Fruit fly (Drosophila melanogaster) whole organism, embryonic: Measurements from ENCODE around the gene CG43401.

Experiments
- Asciz ChIP-seq: fragments of 200-800 bp; sonication (Bioruptor generic); optimal IDR thresholded peaks from 2 replicates; lab custom pipeline; 2017; ENCODE audit warnings: missing biosample characterization, mild to moderate bottlenecking, missing genetic modification characterization, missing genetic modification reagents
- B-H1 ChIP-seq: fragments of 200-800 bp; sonication (Bioruptor generic); IDR thresholded peaks from 3 replicates; pipeline ENCODE4 v1.3.6; 2022; ENCODE audit warnings: missing biosample characterization, missing genetic modification characterization
- CG10654 ChIP-seq: fragments of 200-800 bp; sonication (Bioruptor generic); optimal IDR thresholded peaks from 2 replicates; lab custom pipeline; 2016; ENCODE audit warnings: missing biosample characterization, missing genetic modification characterization
- CG12104 ChIP-seq: fragments of 200-800 bp; sonication (Bioruptor generic); optimal IDR thresholded peaks from 3 replicates; lab custom pipeline; 2016; ENCODE audit warnings: missing biosample characterization, missing genetic modification characterization
- CG12236 ChIP-seq: fragments of 200-800 bp; sonication (Bioruptor generic); optimal IDR thresholded peaks from 2 replicates; lab custom pipeline; 2016; ENCODE audit warnings: missing biosample characterization, missing genetic modification characterization
- CG1529 ChIP-seq: fragments of 200-800 bp; sonication (Bioruptor generic); optimal IDR thresholded peaks from 3 replicates; lab custom pipeline; 2018; ENCODE audit warnings: missing biosample characterization, missing genetic modification characterization
- CG15514 ChIP-seq: fragments of 200-800 bp; sonication (Bioruptor generic); optimal IDR thresholded peaks from 3 replicates; lab custom pipeline; 2017; ENCODE audit warnings: missing biosample characterization, missing genetic modification characterization, mild to moderate bottlenecking, moderate library complexity, missing genetic modification reagents
- CG15601 ChIP-seq: fragments of 200-800 bp; sonication (Bioruptor generic); optimal IDR thresholded peaks from 3 replicates; lab custom pipeline; 2019; ENCODE audit warnings: missing biosample characterization, mild to moderate bottlenecking, missing genetic modification characterization, moderate library complexity
- CG15696 ChIP-seq: fragments of 200-800 bp; sonication (Bioruptor generic); optimal IDR thresholded peaks from 2 replicates; lab custom pipeline; 2019; ENCODE audit warnings: missing biosample characterization, mild to moderate bottlenecking, missing genetic modification characterization, moderate library complexity
- CG17359 ChIP-seq: fragments of 200-800 bp; sonication (Bioruptor generic); optimal IDR thresholded peaks from 3 replicates; lab custom pipeline; 2018; ENCODE audit warnings: missing biosample characterization, mild to moderate bottlenecking, missing genetic modification characterization, moderate library complexity
- CG17802 ChIP-seq: fragments of 200-800 bp; sonication (Bioruptor generic); optimal IDR thresholded peaks from 2 replicates; lab custom pipeline; 2018; ENCODE audit warnings: missing biosample characterization, mild to moderate bottlenecking, missing genetic modification characterization, moderate library complexity
- CG2889 ChIP-seq: fragments of 200-800 bp; sonication (Bioruptor generic); IDR thresholded peaks from 3 replicates; pipeline ENCODE4 v1.3.6; 2022; ENCODE audit warnings: missing biosample characterization, missing genetic modification characterization
- CG3407 ChIP-seq: fragments of 200-800 bp; sonication (Bioruptor generic); optimal IDR thresholded peaks from 2 replicates; lab custom pipeline; 2018; ENCODE audit warnings: missing biosample characterization, mild to moderate bottlenecking, missing genetic modification characterization
- CG3995 ChIP-seq: fragments of 200-800 bp; sonication (Bioruptor generic); optimal IDR thresholded peaks from 3 replicates; lab custom pipeline; 2016; ENCODE audit warnings: missing biosample characterization, missing genetic modification characterization
- CG9727 ChIP-seq: fragments of 200-800 bp; sonication (Bioruptor generic); optimal IDR thresholded peaks from 3 replicates; lab custom pipeline; 2017; ENCODE audit warnings: missing biosample characterization, mild to moderate bottlenecking, missing genetic modification characterization
- Dfd ChIP-seq, 2 experiments: fragments of >200 bp; optimal IDR thresholded peaks; 2 replicates each; lab custom pipeline; 2017; ENCODE audit warnings: missing biosample characterization in 2 of 2, missing genetic modification characterization in 2 of 2
- HLHmδ ChIP-seq: fragments of 200-800 bp; sonication (Bioruptor generic); optimal IDR thresholded peaks from 2 replicates; lab custom pipeline; 2018; ENCODE audit warnings: missing biosample characterization, mild to moderate bottlenecking, missing genetic modification characterization, moderate library complexity
- HmgZ ChIP-seq: fragments of 200-800 bp; sonication (Bioruptor generic); optimal IDR thresholded peaks from 2 replicates; lab custom pipeline; 2018; ENCODE audit warnings: missing biosample characterization, mild to moderate bottlenecking, missing genetic modification characterization
- Lhr ChIP-seq: fragments of 200-800 bp; sonication (Bioruptor generic); optimal IDR thresholded peaks from 3 replicates; lab custom pipeline; 2017; ENCODE audit warnings: mild to moderate bottlenecking, missing biosample characterization, missing genetic modification reagents, missing genetic modification characterization
- Lim3 ChIP-seq: fragments of 200-800 bp; sonication (Bioruptor generic); IDR thresholded peaks from 2 replicates; pipeline ENCODE4 v1.3.6; 2022; ENCODE audit warnings: missing biosample characterization, missing genetic modification characterization
- NC2β ChIP-seq: fragments of 200-800 bp; sonication (Bioruptor generic); optimal IDR thresholded peaks from 2 replicates; lab custom pipeline; 2016; ENCODE audit warnings: missing biosample characterization, missing genetic modification characterization
- NK7.1 ChIP-seq: fragments of 200-800 bp; sonication (Bioruptor generic); optimal IDR thresholded peaks from 3 replicates; lab custom pipeline; 2016; ENCODE audit warnings: missing biosample characterization, missing genetic modification characterization
- NfI ChIP-seq: fragments of 200-800 bp; sonication (Bioruptor generic); optimal IDR thresholded peaks from 3 replicates; lab custom pipeline; 2018; ENCODE audit warnings: missing biosample characterization, mild to moderate bottlenecking, missing genetic modification characterization, moderate library complexity
- Oaz ChIP-seq: fragments of 200-800 bp; sonication (Bioruptor generic); IDR thresholded peaks from 2 replicates; pipeline ENCODE4 v1.3.6; 2022; ENCODE audit warnings: missing biosample characterization, missing genetic modification characterization
- Sox102F ChIP-seq: fragments of 200-800 bp; sonication (Bioruptor generic); optimal IDR thresholded peaks from 2 replicates; lab custom pipeline; 2018; ENCODE audit warnings: missing biosample characterization, mild to moderate bottlenecking, missing genetic modification characterization, moderate library complexity
- Ssrp ChIP-seq: fragments of 200-800 bp; sonication (Bioruptor generic); optimal IDR thresholded peaks from 2 replicates; lab custom pipeline; 2018; ENCODE audit warnings: missing biosample characterization, mild to moderate bottlenecking, missing genetic modification characterization, moderate library complexity
- Taf1 ChIP-seq: fragments of 200-800 bp; sonication (Bioruptor generic); IDR thresholded peaks from 2 replicates; pipeline ENCODE4 v1.3.6; 2022; ENCODE audit warnings: missing biosample characterization, missing genetic modification characterization
- amos ChIP-seq: fragments of 200-800 bp; sonication (Bioruptor generic); IDR thresholded peaks from 2 replicates; pipeline ENCODE4 v1.3.6; 2022; ENCODE audit warnings: missing biosample characterization, missing genetic modification characterization; ENCODE audit not compliant: partially characterized antibody
- bab2 ChIP-seq: fragments of 200-800 bp; sonication (Bioruptor generic); optimal IDR thresholded peaks from 2 replicates; lab custom pipeline; 2016; ENCODE audit warnings: missing biosample characterization, missing genetic modification characterization
- cad ChIP-seq: fragments of >200 bp; optimal IDR thresholded peaks from 2 replicates; lab custom pipeline; 2017; ENCODE audit warnings: missing biosample characterization, missing genetic modification characterization
- emc ChIP-seq: fragments of 200-800 bp; sonication (Bioruptor generic); optimal IDR thresholded peaks from 2 replicates; lab custom pipeline; 2016; ENCODE audit warnings: missing biosample characterization, missing genetic modification characterization
- exex ChIP-seq: fragments of 200-800 bp; sonication (Bioruptor generic); optimal IDR thresholded peaks from 4 replicates; lab custom pipeline; 2018; ENCODE audit warnings: missing biosample characterization, mild to moderate bottlenecking, missing genetic modification characterization, moderate library complexity
- fu2 ChIP-seq: fragments of 200-800 bp; sonication (Bioruptor generic); optimal IDR thresholded peaks from 2 replicates; lab custom pipeline; 2016; ENCODE audit warnings: missing biosample characterization, missing genetic modification characterization
- gcm2 ChIP-seq: fragments of 200-800 bp; sonication (Bioruptor generic); optimal IDR thresholded peaks from 2 replicates; lab custom pipeline; 2016; ENCODE audit warnings: missing biosample characterization, missing genetic modification characterization
- gfzf ChIP-seq: fragments of 200-800 bp; sonication (Bioruptor generic); optimal IDR thresholded peaks from 2 replicates; lab custom pipeline; 2016; ENCODE audit warnings: missing biosample characterization, mild to moderate bottlenecking, missing genetic modification characterization, moderate library complexity
- klu ChIP-seq: fragments of 200-800 bp; sonication (Bioruptor generic); IDR thresholded peaks from 2 replicates; pipeline ENCODE4 v1.3.6; 2022; ENCODE audit warnings: missing biosample characterization, missing genetic modification characterization
- kni ChIP-seq: fragments of 200-800 bp; sonication (Bioruptor generic); optimal IDR thresholded peaks from 3 replicates; lab custom pipeline; 2017; ENCODE audit warnings: mild to moderate bottlenecking, missing biosample characterization, missing genetic modification reagents, missing genetic modification characterization
- lilli ChIP-seq: fragments of 200-800 bp; sonication (Bioruptor generic); optimal IDR thresholded peaks from 3 replicates; lab custom pipeline; 2016; ENCODE audit warnings: missing biosample characterization, missing genetic modification characterization
- lola ChIP-seq, 3 experiments: fragments of >200 bp in 2 of 3; fragments of 200-800 bp in 1 of 3; sonication (Bioruptor generic) in 1 of 3; optimal IDR thresholded peaks; 2 replicates each; lab custom pipeline; 2017 to 2019; ENCODE audit warnings: missing biosample characterization in 3 of 3, missing genetic modification characterization in 3 of 3, mild to moderate bottlenecking in 1 of 3, moderate library complexity in 1 of 3
- peb ChIP-seq: fragments of 200-800 bp; sonication (Bioruptor generic); IDR thresholded peaks from 2 replicates; pipeline ENCODE4 v1.3.6; 2022; ENCODE audit warnings: missing biosample characterization, missing genetic modification characterization
- pho ChIP-seq: fragments of 200-800 bp; sonication (Bioruptor generic); optimal IDR thresholded peaks from 2 replicates; lab custom pipeline; 2016; ENCODE audit warnings: missing biosample characterization, missing genetic modification characterization
- phol ChIP-seq: fragments of 200-800 bp; sonication (Bioruptor generic); optimal IDR thresholded peaks from 3 replicates; lab custom pipeline; 2018; ENCODE audit warnings: missing biosample characterization, mild to moderate bottlenecking, missing genetic modification characterization, moderate library complexity
- pzg ChIP-seq: fragments of 200-800 bp; sonication (Bioruptor generic); optimal IDR thresholded peaks from 3 replicates; lab custom pipeline; 2018; ENCODE audit warnings: missing biosample characterization, mild to moderate bottlenecking, missing genetic modification characterization, moderate library complexity
- sens-2 ChIP-seq: fragments of 200-800 bp; sonication (Bioruptor generic); IDR thresholded peaks from 2 replicates; pipeline ENCODE4 v1.3.6; 2022; ENCODE audit warnings: missing biosample characterization, missing genetic modification characterization
- sisA ChIP-seq: fragments of 200-800 bp; sonication (Bioruptor generic); IDR thresholded peaks from 2 replicates; pipeline ENCODE4 v1.3.6; 2022; ENCODE audit warnings: missing biosample characterization, missing genetic modification characterization
- slbo ChIP-seq: fragments of 200-800 bp; sonication (Bioruptor generic); IDR thresholded peaks from 2 replicates; pipeline ENCODE4 v1.3.6; 2022; ENCODE audit warnings: missing biosample characterization, missing genetic modification characterization
- tin ChIP-seq: fragments of 200-800 bp; sonication (Bioruptor generic); optimal IDR thresholded peaks from 3 replicates; lab custom pipeline; 2016; ENCODE audit warnings: missing biosample characterization, missing genetic modification characterization
- tna ChIP-seq: fragments of 200-800 bp; sonication (Bioruptor generic); IDR thresholded peaks from 2 replicates; pipeline ENCODE4 v1.3.6; 2022; ENCODE audit warnings: missing biosample characterization, missing genetic modification characterization; ENCODE audit not compliant: partially characterized antibody

CG43401 gene

dm6 chr2L:1421460-1422332 is 6.6 kb upstream of the CG43401 start (continued):
- TF ChIP-seq B-H1 (no peak), tin (GFP tag; lab: Kevin White, UChicago) (no peak), lola (GFP tag; optimal IDR thresholded peaks at IDR 0.05; lab: Kevin White, UChicago) (no peak), klu (no peak), CG15696 (no peak), kni (GFP tag; lab: Kevin White, UChicago) (peak; percentile 62), CG12236 (GFP tag; lab: Kevin White, UChicago) (no peak)
- TF ChIP-seq, all 482 proteins: peak for 19

- TF ChIP-seq amos (GFP tag; lab: Robert Waterston, UW) = no peak
- peak; percentile 34 for TF ChIP-seq HmgZ
- TF ChIP-seq Asciz (GFP tag; lab: Kevin White, UChicago) = peak; percentile 63
- TF ChIP-seq fu2 (GFP tag; lab: Kevin White, UChicago) = peak; percentile 49
- peak; percentile 79 for TF ChIP-seq NC2β
- no peak for TF ChIP-seq exex (tag; lab: Kevin White, UChicago)
- no peak for TF ChIP-seq Lim3 (GFP tag; lab: Robert Waterston, UW)
- peak; percentile 93 for TF ChIP-seq bab2 (GFP tag; lab: Kevin White, UChicago)
- TF ChIP-seq Taf1 (GFP tag; lab: Robert Waterston, UW) = 0 out of 2 replicates have a peak, but pooled peaks have one; percentile 8
- TF ChIP-seq CG15601 (tag; lab: Kevin White, UChicago) = peak; percentile 72
- TF ChIP-seq peb (GFP tag; lab: Robert Waterston, UW) = no peak
- peak; percentile 88 for TF ChIP-seq phol
- TF ChIP-seq CG3407 (GFP tag; lab: Kevin White, UChicago) = peak; percentile 49
- peak; percentile 67 for TF ChIP-seq CG12104 (GFP tag; lab: Kevin White, UChicago)
- TF ChIP-seq pho = peak; percentile 31
- peak; percentile 62 for TF ChIP-seq slbo (GFP tag; lab: Robert Waterston, UW)
- peak; percentile 82 for TF ChIP-seq Ssrp (tag; lab: Kevin White, UChicago)
- no peak for TF ChIP-seq CG3995
- TF ChIP-seq CG15514 (GFP tag; lab: Kevin White, UChicago) = peak; percentile 22
- TF ChIP-seq NK7.1 (GFP tag; lab: Kevin White, UChicago) = peak; percentile 67
- no peak for TF ChIP-seq HLHmδ (GFP tag; lab: Kevin White, UChicago)
- no peak for TF ChIP-seq tna (GFP tag; lab: Robert Waterston, UW)
- TF ChIP-seq Lhr (GFP tag; lab: Kevin White, UChicago) = peak; percentile 56
- TF ChIP-seq CG10654 = peak; percentile 69
- TF ChIP-seq gcm2 = no peak
- peak; percentile 83 for TF ChIP-seq lilli
- TF ChIP-seq CG1529 (GFP tag; lab: Kevin White, UChicago) = peak; percentile 60
- TF ChIP-seq Oaz (GFP tag; lab: Robert Waterston, UW) = no peak
- peak; percentile 72 for TF ChIP-seq NfI (GFP tag; lab: Kevin White, UChicago)
- peak; percentile 73 for TF ChIP-seq sisA (GFP tag; lab: Robert Waterston, UW)
- peak; percentile 71 for TF ChIP-seq CG17802
- TF ChIP-seq cad (GFP tag; lab: Kevin White, UChicago) = no peak
- TF ChIP-seq Sox102F (GFP tag; lab: Kevin White, UChicago) = peak; percentile 82
- TF ChIP-seq CG9727 = peak; percentile 88
- no peak for TF ChIP-seq pzg (GFP tag; lab: Kevin White, UChicago)
- TF ChIP-seq emc (GFP tag; lab: Kevin White, UChicago) = peak; percentile 41
- TF ChIP-seq Dfd (GFP tag; optimal IDR thresholded peaks at IDR 0.05; lab: Kevin White, UChicago) = no peak
- TF ChIP-seq CG17359 = peak; percentile 73
- TF ChIP-seq gfzf (GFP tag; lab: Kevin White, UChicago) = no peak
- 0 out of 3 replicates have a peak, but pooled peaks have one; percentile 16 for TF ChIP-seq CG2889 (GFP tag; lab: Robert Waterston, UW)
- TF ChIP-seq sens-2 (GFP tag; lab: Robert Waterston, UW) = peak; percentile 63
These were observed 5.5 kb upstream of the CG43401 start for dm6 chr2L:1422725-1423124.
